Worm (Caenorhabditis elegans) whole organism, L2 larva: ENCODE measurements around the gene Y17G7B.12.
A peak's percentile ranks its signal among the peaks of the same experiment; 100 is the strongest.

Experiments used
- C34F6.9 ChIP-seq: fragments of 150-350 bp; optimal IDR thresholded peaks from 2 replicates; lab custom pipeline; 2014; ENCODE audit warnings: missing biosample characterization, missing genetic modification characterization
- R02D3.7 ChIP-seq: fragments of 150-350 bp; optimal IDR thresholded peaks from 2 replicates; lab custom pipeline; 2014; ENCODE audit warnings: missing biosample characterization, missing genetic modification characterization
- Y55F3AM.14 ChIP-seq: fragments of 200-800 bp; sonication (Bioruptor generic); optimal IDR thresholded peaks from 2 replicates; lab custom pipeline; 2018; ENCODE audit warnings: mild to moderate bottlenecking, missing genetic modification characterization, missing compliant biosample characterization
- alr-1 ChIP-seq: fragments of 150-350 bp; optimal IDR thresholded peaks from 2 replicates; lab custom pipeline; 2014; ENCODE audit warnings: missing biosample characterization, missing genetic modification characterization
- aly-2 ChIP-seq: fragments of 150-350 bp; optimal IDR thresholded peaks from 2 replicates; lab custom pipeline; 2014; ENCODE audit warnings: missing biosample characterization, missing genetic modification characterization
- ama-1 ChIP-seq: fragments of 150-350 bp; optimal IDR thresholded peaks from 2 replicates; lab custom pipeline; 2018; ENCODE audit warnings: inconsistent platforms
- blmp-1 ChIP-seq: sonication (generic microtip); optimal IDR thresholded peaks from 2 replicates; lab custom pipeline; 2017; ENCODE audit warnings: missing genetic modification characterization, mild to moderate bottlenecking, missing compliant biosample characterization, antibody characterized with exemption, moderate library complexity; ENCODE audit not compliant: insufficient read depth
- ceh-16 ChIP-seq: fragments of 150-350 bp; optimal IDR thresholded peaks from 2 replicates; lab custom pipeline; 2014; ENCODE audit warnings: missing biosample characterization, missing genetic modification characterization
- ceh-82 ChIP-seq: fragments of 150-350 bp; optimal IDR thresholded peaks from 2 replicates; lab custom pipeline; 2014; ENCODE audit warnings: missing biosample characterization, missing genetic modification characterization
- crh-2 ChIP-seq: sonication (generic microtip); optimal IDR thresholded peaks from 2 replicates; lab custom pipeline; 2017; ENCODE audit warnings: missing biosample characterization, missing genetic modification characterization
- egl-27 ChIP-seq: sonication (generic microtip); optimal IDR thresholded peaks from 3 replicates; lab custom pipeline; 2017; ENCODE audit warnings: missing biosample characterization, missing genetic modification reagents, missing genetic modification characterization
- elt-1 ChIP-seq: fragments of 150-350 bp; optimal IDR thresholded peaks from 2 replicates; lab custom pipeline; 2014; ENCODE audit warnings: missing biosample characterization, missing genetic modification characterization
- elt-3 ChIP-seq: sonication (generic microtip); optimal IDR thresholded peaks from 2 replicates; lab custom pipeline; 2017; ENCODE audit warnings: missing biosample characterization, missing genetic modification characterization
- fos-1 ChIP-seq: fragments of 150-350 bp; optimal IDR thresholded peaks from 2 replicates; lab custom pipeline; 2014; ENCODE audit warnings: missing biosample characterization, missing genetic modification characterization
- gmeb-1 ChIP-seq: fragments of 150-350 bp; optimal IDR thresholded peaks from 2 replicates; lab custom pipeline; 2014; ENCODE audit warnings: missing biosample characterization, missing genetic modification characterization
- lin-11 ChIP-seq: fragments of 150-350 bp; sonication (generic microtip); optimal IDR thresholded peaks from 2 replicates; lab custom pipeline; 2014; ENCODE audit warnings: missing biosample characterization, missing genetic modification characterization, inconsistent platforms, mixed read lengths
- lin-13 ChIP-seq: fragments of 150-350 bp; optimal IDR thresholded peaks from 2 replicates; lab custom pipeline; 2014; ENCODE audit warnings: missing biosample characterization, missing genetic modification reagents, missing genetic modification characterization
- lsy-2 ChIP-seq, 2 experiments: fragments of 150-350 bp in 1 of 2; sonication (generic microtip) in 1 of 2; optimal IDR thresholded peaks; 2 replicates each; lab custom pipeline; 2014 to 2017; ENCODE audit warnings: missing biosample characterization in 2 of 2, missing genetic modification characterization in 2 of 2
- mab-5 ChIP-seq: fragments of 150-350 bp; optimal IDR thresholded peaks from 2 replicates; lab custom pipeline; 2014; ENCODE audit warnings: missing biosample characterization, missing genetic modification characterization
- mbf-1 ChIP-seq: sonication (generic microtip); optimal IDR thresholded peaks from 2 replicates; lab custom pipeline; 2017; ENCODE audit warnings: missing biosample characterization, missing genetic modification characterization
- mdl-1 ChIP-seq, 2 experiments: fragments of 150-350 bp in 1 of 2; sonication (generic microtip) in 1 of 2; optimal IDR thresholded peaks; 2 replicates each; lab custom pipeline; 2017; ENCODE audit warnings: missing biosample characterization in 2 of 2, missing genetic modification characterization in 2 of 2
- nhr-11 ChIP-seq: fragments of 150-350 bp; optimal IDR thresholded peaks from 2 replicates; lab custom pipeline; 2014; ENCODE audit warnings: missing biosample characterization, missing genetic modification characterization
- nhr-12 ChIP-seq: fragments of 150-350 bp; optimal IDR thresholded peaks from 2 replicates; lab custom pipeline; 2014; ENCODE audit warnings: missing biosample characterization, missing genetic modification characterization
- nhr-129 ChIP-seq: fragments of 150-350 bp; optimal IDR thresholded peaks from 2 replicates; lab custom pipeline; 2014; ENCODE audit warnings: missing biosample characterization, missing genetic modification characterization
- nhr-21 ChIP-seq: fragments of 150-350 bp; optimal IDR thresholded peaks from 2 replicates; lab custom pipeline; 2014; ENCODE audit warnings: missing biosample characterization, missing genetic modification characterization
- nhr-23 ChIP-seq: fragments of 150-350 bp; optimal IDR thresholded peaks from 2 replicates; lab custom pipeline; 2014; ENCODE audit warnings: missing biosample characterization, missing genetic modification reagents, missing genetic modification characterization
- nhr-25 ChIP-seq: fragments of 150-350 bp; sonication (generic microtip); optimal IDR thresholded peaks from 3 replicates; lab custom pipeline; 2014; ENCODE audit warnings: missing biosample characterization, missing genetic modification characterization
- nhr-6 ChIP-seq: fragments of 150-350 bp; optimal IDR thresholded peaks from 2 replicates; lab custom pipeline; 2014; ENCODE audit warnings: missing biosample characterization, missing genetic modification characterization
- nhr-77 ChIP-seq: fragments of 150-350 bp; optimal IDR thresholded peaks from 2 replicates; lab custom pipeline; 2014; ENCODE audit warnings: missing biosample characterization, missing genetic modification characterization
- sem-4 ChIP-seq: fragments of 150-350 bp; optimal IDR thresholded peaks from 2 replicates; lab custom pipeline; 2014; ENCODE audit warnings: missing biosample characterization, missing genetic modification reagents, missing genetic modification characterization
- sma-3 ChIP-seq: sonication (generic microtip); optimal IDR thresholded peaks from 2 replicates; lab custom pipeline; 2016; ENCODE audit warnings: missing genetic modification reagents, missing genetic modification characterization, missing compliant biosample characterization
- sma-9 ChIP-seq, 2 experiments: fragments of 150-350 bp in 1 of 2; sonication (generic microtip) in 1 of 2; optimal IDR thresholded peaks; 2 replicates each; lab custom pipeline; 2014 to 2016; ENCODE audit warnings: missing genetic modification characterization in 2 of 2, mild to moderate bottlenecking in 1 of 2, missing biosample characterization in 1 of 2, missing compliant biosample characterization in 1 of 2, missing genetic modification reagents in 1 of 2, moderate library complexity in 1 of 2
- snpc-4 ChIP-seq: fragments of 150-350 bp; optimal IDR thresholded peaks from 2 replicates; lab custom pipeline; 2014; ENCODE audit warnings: missing biosample characterization, missing genetic modification characterization
- unc-39 ChIP-seq: fragments of 150-350 bp; optimal IDR thresholded peaks from 2 replicates; lab custom pipeline; 2014; ENCODE audit warnings: missing biosample characterization, missing genetic modification characterization
- unc-62 ChIP-seq: fragments of 150-350 bp; optimal IDR thresholded peaks from 2 replicates; lab custom pipeline; 2014; ENCODE audit warnings: missing biosample characterization, missing genetic modification reagents, missing genetic modification characterization
- zag-1 ChIP-seq: fragments of 150-350 bp; optimal IDR thresholded peaks from 2 replicates; lab custom pipeline; 2014; ENCODE audit warnings: missing biosample characterization, missing genetic modification characterization
- ztf-11 ChIP-seq: sonication (generic microtip); optimal IDR thresholded peaks from 2 replicates; lab custom pipeline; 2017; ENCODE audit warnings: missing biosample characterization, missing genetic modification characterization
- ztf-4 ChIP-seq: fragments of 150-350 bp; optimal IDR thresholded peaks from 2 replicates; lab custom pipeline; 2014; ENCODE audit warnings: missing biosample characterization, missing genetic modification characterization

Gene Y17G7B.12

ce11 chrII:12050607-12051006 is 26.9 kb downstream of the Y17G7B.12 start:
- TF ChIP-seq nhr-21 (tag; lab: Kevin White, UChicago) (peak; percentile 82), sem-4 (tag; lab: Kevin White, UChicago) (no peak), lin-13 (GFP tag; lab: Kevin White, UChicago) (no peak), R02D3.7 (tag; lab: Kevin White, UChicago) (no peak), mbf-1 (tag; lab: Kevin White, UChicago) (no peak), ztf-4 (tag; lab: Kevin White, UChicago) (no peak), sma-9 (GFP tag; optimal IDR thresholded peaks at IDR 0.05; lab: Kevin White, UChicago) (peak; percentile 81), sma-9 (tag; optimal IDR thresholded peaks at IDR 0.05; lab: Kevin White, UChicago) (no peak), gmeb-1 (peak; percentile 18), crh-2 (tag; lab: Kevin White, UChicago) (peak; percentile 60), snpc-4 (tag; lab: Kevin White, UChicago) (no peak), fos-1 (tag; lab: Kevin White, UChicago) (no peak), nhr-12 (tag; lab: Kevin White, UChicago) (no peak), aly-2 (tag; lab: Kevin White, UChicago) (no peak), nhr-77 (tag; lab: Kevin White, UChicago) (no peak), nhr-25 (tag; lab: Kevin White, UChicago) (peak; percentile 76), elt-1 (tag; lab: Kevin White, UChicago) (no peak), mab-5 (tag; lab: Kevin White, UChicago) (no peak), nhr-11 (no peak), nhr-6 (tag; lab: Kevin White, UChicago) (no peak), ceh-16 (tag; lab: Kevin White, UChicago) (no peak), lsy-2 (tag; optimal IDR thresholded peaks at IDR 0.05; lab: Kevin White, UChicago) (peak in 1 of 2 experiments; percentile 24), ama-1 (lab: Kevin White, UChicago) (no peak), unc-62 (GFP tag; lab: Kevin White, UChicago) (no peak), Y55F3AM.14 (GFP tag; lab: Kevin White, UChicago) (no peak), zag-1 (tag; lab: Kevin White, UChicago) (no peak), lin-11 (tag; lab: Kevin White, UChicago) (no peak), egl-27 (tag; lab: Kevin White, UChicago) (no peak), elt-3 (no peak), nhr-23 (tag; lab: Kevin White, UChicago) (no peak), ztf-11 (tag; lab: Kevin White, UChicago) (no peak), alr-1 (tag; lab: Kevin White, UChicago) (no peak), sma-3 (GFP tag; lab: Kevin White, UChicago) (peak; percentile 3), mdl-1 (tag; optimal IDR thresholded peaks at IDR 0.05; lab: Kevin White, UChicago) (peak in 1 of 2 experiments; percentile 40), nhr-129 (peak; percentile 97), C34F6.9 (tag; lab: Kevin White, UChicago) (no peak), blmp-1 (no peak), ceh-82 (no peak)

- TF ChIP-seq mdl-1 (tag; optimal IDR thresholded peaks at IDR 0.05; lab: Kevin White, UChicago) (peak in 1 of 2 experiments; percentile 33), sma-9 (GFP tag; optimal IDR thresholded peaks at IDR 0.05; lab: Kevin White, UChicago) (peak; percentile 61), sma-9 (tag; optimal IDR thresholded peaks at IDR 0.05; lab: Kevin White, UChicago) (no peak), nhr-21 (tag; lab: Kevin White, UChicago) (peak; percentile 67), nhr-129 (peak; percentile 46), sma-3 (GFP tag; lab: Kevin White, UChicago) (peak; percentile 55), sem-4 (tag; lab: Kevin White, UChicago) (no peak), crh-2 (tag; lab: Kevin White, UChicago) (peak; percentile 90), fos-1 (tag; lab: Kevin White, UChicago) (peak; percentile 9), C34F6.9 (tag; lab: Kevin White, UChicago) (no peak), nhr-25 (tag; lab: Kevin White, UChicago) (peak; percentile 25)
- TF ChIP-seq, all 48 proteins: peak for 8
These were observed 27.9 kb downstream of the Y17G7B.12 start for ce11 chrII:12051601-12052000.

ce11 chrII:12052136-12052535 is 28.5 kb downstream of the Y17G7B.12 start:
- TF ChIP-seq sma-9 (GFP tag; optimal IDR thresholded peaks at IDR 0.05; lab: Kevin White, UChicago) (peak; percentile 46), sma-9 (tag; optimal IDR thresholded peaks at IDR 0.05; lab: Kevin White, UChicago) (no peak), nhr-6 (tag; lab: Kevin White, UChicago) (no peak), alr-1 (tag; lab: Kevin White, UChicago) (no peak), crh-2 (tag; lab: Kevin White, UChicago) (peak; percentile 40), unc-39 (tag; lab: Kevin White, UChicago) (no peak), fos-1 (tag; lab: Kevin White, UChicago) (peak; percentile 5), blmp-1 (no peak), ama-1 (lab: Kevin White, UChicago) (peak; percentile 41)
